Worm (Caenorhabditis elegans): ENCODE measurements around the gene C08B6.2.

DNA sequence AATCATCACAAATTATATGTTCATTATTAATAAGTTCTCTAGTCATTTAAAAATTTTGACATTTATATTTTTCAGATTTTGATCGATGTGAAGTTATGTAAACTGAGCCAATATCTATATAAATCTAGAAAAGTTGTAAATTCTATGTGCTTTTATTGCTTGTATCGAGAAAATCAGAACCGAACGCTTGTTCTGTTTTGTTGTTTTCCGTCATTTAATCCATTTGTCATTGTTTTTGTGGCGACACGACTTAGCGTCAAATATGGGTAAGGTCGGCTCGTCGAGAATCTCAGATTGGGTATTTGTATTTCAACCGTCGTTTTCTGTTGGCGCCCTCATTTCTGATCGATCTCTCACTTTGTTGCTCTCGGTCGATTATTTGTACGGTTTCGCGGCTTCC, 8.8 kb downstream of the C08B6.2 start, which contains the start of gene cht-5:
- no peak for TF ChIP-seq attf-3 (GFP tag; conservative IDR thresholded peaks at IDR 0.05)
- TF ChIP-seq aptf-3 (GFP tag; IDR thresholded peaks at IDR 0.05): no peak
- no peak for TF ChIP-seq hsf-1 (GFP tag; IDR thresholded peaks at IDR 0.05)
- no peak for TF ChIP-seq nhr-120 (GFP tag; IDR thresholded peaks at IDR 0.05)
- no peak for TF ChIP-seq F33H1.4 (GFP tag; IDR thresholded peaks at IDR 0.05)
- TF ChIP-seq lsl-1 (GFP tag; optimal IDR thresholded peaks at IDR 0.05): no peak
- TF ChIP-seq nhr-27 (tag; optimal IDR thresholded peaks at IDR 0.05): no peak
- no peak for TF ChIP-seq unc-62 (GFP tag; optimal IDR thresholded peaks at IDR 0.05)
- no peak for TF ChIP-seq ztf-26 (tag; optimal IDR thresholded peaks at IDR 0.05)

Data from whole organism, young adult.